Worm (Caenorhabditis elegans): ENCODE measurements around the gene clec-215.

DNA sequence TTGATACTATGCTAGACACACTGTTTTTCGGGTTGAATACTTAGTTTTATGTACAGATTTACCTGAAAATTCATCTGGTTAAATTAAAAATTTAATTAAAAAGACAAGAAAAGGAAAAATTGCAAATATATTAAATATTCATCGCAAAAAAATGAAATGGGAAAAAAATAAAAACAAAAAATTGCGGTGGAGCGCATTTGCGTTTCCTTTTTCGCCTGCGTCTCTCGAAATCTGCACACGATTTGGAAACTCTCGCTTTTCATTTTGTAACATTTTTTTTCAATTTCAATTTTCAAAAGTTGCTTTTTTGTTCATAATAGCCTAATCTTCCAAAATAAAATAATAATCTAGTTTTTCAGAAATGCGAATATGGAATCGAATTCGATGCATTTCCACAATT lies 24.5 kb upstream of the clec-215 start, which contains the start of the genes F19F10.11 and C50E3.5:
- TF ChIP-seq R02D3.7 (tag; optimal IDR thresholded peaks at IDR 0.05) (no peak), zfp-3 (GFP tag; conservative IDR thresholded peaks at IDR 0.05) (no peak)
